Worm (Caenorhabditis elegans): ENCODE measurements around the gene sre-52.

DNA sequence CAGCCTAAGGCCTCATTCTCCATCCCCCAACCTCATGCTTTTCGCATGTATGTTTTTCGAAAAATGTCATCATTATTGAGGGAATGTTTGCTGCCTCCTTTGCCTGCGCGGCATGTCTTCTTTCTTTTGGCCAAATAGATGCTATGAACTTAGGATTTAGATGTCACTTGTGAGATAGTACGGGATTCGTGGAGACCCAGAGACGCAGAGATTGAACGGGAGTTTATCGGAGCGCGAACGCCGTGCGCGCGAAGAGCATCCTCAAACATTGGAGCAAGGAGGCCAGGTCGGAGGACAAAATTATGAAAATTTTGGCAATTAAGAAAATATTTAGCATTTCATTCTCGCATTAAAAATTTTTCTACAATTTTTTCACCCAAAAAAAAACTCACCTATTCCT, 13.4 kb downstream of the sre-52 start:
- TF ChIP-seq F13H6.1 (tag; optimal IDR thresholded peaks at IDR 0.05) = no peak
- no peak for TF ChIP-seq skn-1 (tag; optimal IDR thresholded peaks at IDR 0.05)
- no peak for TF ChIP-seq ztf-11 (tag; optimal IDR thresholded peaks at IDR 0.05)
- TF ChIP-seq unc-62 (GFP tag; optimal IDR thresholded peaks at IDR 0.05) = no peak
- TF ChIP-seq ceh-82 (tag; optimal IDR thresholded peaks at IDR 0.05) = no peak
- no peak for TF ChIP-seq lin-39 (tag; optimal IDR thresholded peaks at IDR 0.05)
- no peak for TF ChIP-seq sma-3 (GFP tag; optimal IDR thresholded peaks at IDR 0.05)
- TF ChIP-seq ZK546.5 (tag; optimal IDR thresholded peaks at IDR 0.05) = no peak
- TF ChIP-seq ztf-1 (GFP tag; conservative IDR thresholded peaks at IDR 0.05) = no peak
